Worm (Caenorhabditis elegans): Measurements from ENCODE around the gene lgc-44.

ce11 chrV:11656469-11656868 lies 15.9 kb downstream of the lgc-44 start:
- TF ChIP-seq blmp-1 (tag; optimal IDR thresholded peaks at IDR 0.05) (no peak), mls-2 (tag; optimal IDR thresholded peaks at IDR 0.05) (no peak), mep-1 (tag; optimal IDR thresholded peaks at IDR 0.05) (no peak), pha-4 (tag; optimal IDR thresholded peaks at IDR 0.05) (no peak)

Measured in whole organism, mixed stage, embryonic.